Fruit fly (Drosophila melanogaster) whole organism, pupa: ENCODE results near the gene CG14722.

Experiments used
- CG13204 ChIP-seq: fragments of 200-800 bp; sonication (Bioruptor generic); optimal IDR thresholded peaks from 2 replicates; lab custom pipeline; 2018; ENCODE audit warnings: missing biosample characterization, mild to moderate bottlenecking, missing genetic modification characterization, moderate library complexity
- CG15710 ChIP-seq: fragments of 200-800 bp; sonication (Bioruptor generic); optimal IDR thresholded peaks from 2 replicates; lab custom pipeline; 2018; ENCODE audit warnings: missing biosample characterization, mild to moderate bottlenecking, missing genetic modification characterization, moderate library complexity
- CG32121 ChIP-seq: fragments of 200-800 bp; sonication (Bioruptor generic); IDR thresholded peaks from 2 replicates; pipeline ENCODE4 v1.3.6; 2022; ENCODE audit warnings: missing biosample characterization, missing genetic modification characterization
- CG8301 ChIP-seq: fragments of 200-800 bp; sonication (Bioruptor generic); optimal IDR thresholded peaks from 2 replicates; lab custom pipeline; 2018; ENCODE audit warnings: missing biosample characterization, mild to moderate bottlenecking, missing genetic modification characterization
- CG9948 ChIP-seq: fragments of 200-800 bp; sonication (Bioruptor generic); optimal IDR thresholded peaks from 2 replicates; lab custom pipeline; 2018; ENCODE audit warnings: missing biosample characterization, mild to moderate bottlenecking, missing genetic modification characterization, moderate library complexity
- EcR ChIP-seq: fragments of 200-800 bp; sonication (Bioruptor generic); optimal IDR thresholded peaks from 3 replicates; lab custom pipeline; 2019; ENCODE audit warnings: missing biosample characterization, missing genetic modification characterization, mild to moderate bottlenecking, moderate library complexity, missing genetic modification reagents
- Ets98B ChIP-seq: fragments of 200-800 bp; sonication (Bioruptor generic); IDR thresholded peaks from 2 replicates; pipeline ENCODE4 v1.3.6; 2022; ENCODE audit warnings: missing biosample characterization, missing genetic modification characterization
- Pif1A ChIP-seq: fragments of 200-800 bp; sonication (Bioruptor generic); optimal IDR thresholded peaks from 3 replicates; lab custom pipeline; 2016; ENCODE audit warnings: missing biosample characterization, missing genetic modification characterization
- Snoo ChIP-seq: fragments of 200-800 bp; sonication (Bioruptor generic); optimal IDR thresholded peaks from 3 replicates; lab custom pipeline; 2017; ENCODE audit warnings: missing biosample characterization, mild to moderate bottlenecking, missing genetic modification characterization, inconsistent platforms

- peak; percentile 62 for TF ChIP-seq CG13204
- TF ChIP-seq CG15710 (tag; lab: Kevin White, UChicago) = peak; percentile 6
- TF ChIP-seq CG9948 (tag; lab: Kevin White, UChicago) = peak; percentile 6
- no peak for TF ChIP-seq Ets98B (GFP tag; lab: Robert Waterston, UW)
- TF ChIP-seq CG32121 = no peak
- peak; percentile 57 for TF ChIP-seq Snoo
- TF ChIP-seq Pif1A (GFP tag; lab: Kevin White, UChicago) = no peak
- peak; percentile 24 for TF ChIP-seq CG8301 (tag; lab: Kevin White, UChicago)
- no peak for TF ChIP-seq EcR (GFP tag; lab: Kevin White, UChicago)
These were observed 22.7 kb downstream of the CG14722 start, which contains the start of gene Lk6 for dm6 chr3R:11764279-11764880.
